Worm (Caenorhabditis elegans): ENCODE data around the gene gst-8.

DNA sequence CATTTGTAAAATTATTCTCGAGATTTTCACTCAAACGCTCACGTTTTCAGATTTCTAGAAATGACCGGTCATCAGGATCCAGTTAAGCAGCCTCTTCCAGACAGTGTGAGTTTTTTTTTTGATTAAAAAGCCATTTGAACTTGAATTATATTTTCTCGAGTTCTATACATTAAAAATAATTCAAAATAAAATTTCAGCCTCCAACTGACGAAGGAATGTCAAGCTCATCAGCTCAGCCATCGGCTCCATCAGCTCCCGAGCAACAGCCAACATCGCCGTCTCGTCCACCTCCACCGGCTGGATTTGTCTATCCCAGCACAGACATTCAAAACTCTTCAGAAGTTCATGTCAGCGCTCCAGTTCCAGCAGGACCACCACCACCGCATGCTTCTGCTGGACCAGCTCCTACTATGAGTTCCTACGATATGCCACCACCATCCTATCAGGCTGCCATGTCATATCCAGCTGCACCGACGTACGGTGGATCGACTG lies 25.6 kb upstream of the gst-8 start, which contains the start of gene F11G11.5:
- TF ChIP-seq nhr-76 (tag; optimal IDR thresholded peaks at IDR 0.05) (no peak), elt-1 (tag; optimal IDR thresholded peaks at IDR 0.05; ENCODE audit: borderline replicate concordance, insufficient read depth) (no peak), unc-62 (GFP tag; optimal IDR thresholded peaks at IDR 0.05) (no peak), nhr-12 (tag; optimal IDR thresholded peaks at IDR 0.05) (no peak), sem-2 (GFP tag; optimal IDR thresholded peaks at IDR 0.05) (no peak), blmp-1 (tag; optimal IDR thresholded peaks at IDR 0.05) (no peak), M03D4.4 (tag; optimal IDR thresholded peaks at IDR 0.05) (no peak), nhr-237 (tag; optimal IDR thresholded peaks at IDR 0.05) (no peak), mab-5 (tag; optimal IDR thresholded peaks at IDR 0.05) (no peak), snpc-4 (tag; optimal IDR thresholded peaks at IDR 0.05) (no peak), mls-2 (tag; optimal IDR thresholded peaks at IDR 0.05) (no peak), ztf-11 (tag; optimal IDR thresholded peaks at IDR 0.05) (no peak), sptf-1 (tag; optimal IDR thresholded peaks at IDR 0.05) (no peak)
